Worm (Caenorhabditis elegans) whole organism, L1 larva: Measurements from ENCODE around the gene mpk-1.

Source experiments
- Y116A8C.19 ChIP-seq: sonication (generic microtip); optimal IDR thresholded peaks from 2 replicates; lab custom pipeline; 2016; ENCODE audit warnings: missing compliant biosample characterization, missing genetic modification characterization, borderline replicate concordance
- aha-1 ChIP-seq: fragments of 150-350 bp; optimal IDR thresholded peaks from 2 replicates; lab custom pipeline; 2014; ENCODE audit warnings: missing biosample characterization, missing genetic modification characterization
- alr-1 ChIP-seq: fragments of 200-800 bp; sonication (Bioruptor generic); optimal IDR thresholded peaks from 2 replicates; lab custom pipeline; 2018; ENCODE audit warnings: borderline replicate concordance, mild to moderate bottlenecking, missing genetic modification characterization, missing compliant biosample characterization
- blmp-1 ChIP-seq: fragments of 150-350 bp; optimal IDR thresholded peaks from 2 replicates; lab custom pipeline; 2014; ENCODE audit warnings: missing biosample characterization, missing genetic modification characterization
- ceh-82 ChIP-seq, 3 experiments: fragments of 150-350 bp in 1 of 3; sonication (generic microtip) in 2 of 3; optimal IDR thresholded peaks; 2 replicates each; lab custom pipeline; 2014 to 2017; ENCODE audit warnings: missing biosample characterization in 3 of 3, missing genetic modification characterization in 3 of 3
- ceh-90 ChIP-seq: sonication (generic microtip); optimal IDR thresholded peaks from 2 replicates; lab custom pipeline; 2016; ENCODE audit warnings: missing genetic modification characterization, missing compliant biosample characterization
- ces-1 ChIP-seq: fragments of 150-350 bp; optimal IDR thresholded peaks from 2 replicates; lab custom pipeline; 2014; ENCODE audit warnings: missing biosample characterization, missing genetic modification reagents, missing genetic modification characterization
- dpl-1 ChIP-seq, 3 experiments: fragments of 150-350 bp in 2 of 3; sonication (generic microtip) in 1 of 3; optimal IDR thresholded peaks; 2 replicates each; lab custom pipeline; 2014 to 2017; ENCODE audit warnings: missing biosample characterization in 3 of 3, missing genetic modification characterization in 3 of 3, missing genetic modification reagents in 3 of 3
- dsc-1 ChIP-seq: sonication (generic microtip); optimal IDR thresholded peaks from 2 replicates; lab custom pipeline; 2016; ENCODE audit warnings: mild to moderate bottlenecking, missing genetic modification characterization, missing compliant biosample characterization
- efl-1 ChIP-seq, 4 experiments: fragments of 150-350 bp; optimal IDR thresholded peaks in 3 of 4; peaks in 1 of 4; 1 replicate in 1 of 4; 2 replicates in 3 of 4; lab custom pipeline; 2014; ENCODE audit warnings: missing biosample characterization in 2 of 4, missing genetic modification characterization in 2 of 4, missing genetic modification reagents in 2 of 4
- egl-27 ChIP-seq, 2 experiments: fragments of 150-350 bp in 1 of 2; sonication (generic microtip); optimal IDR thresholded peaks; 3 replicates each; lab custom pipeline; 2017 to 2018; ENCODE audit warnings: missing biosample characterization in 2 of 2, missing genetic modification characterization in 2 of 2, missing genetic modification reagents in 2 of 2
- ets-5 ChIP-seq: fragments of 200-800 bp; sonication (Bioruptor generic); IDR thresholded peaks from 2 replicates; pipeline ENCODE4 v1.3.6; 2022; ENCODE audit warnings: missing genetic modification characterization, missing compliant biosample characterization
- fkh-4 ChIP-seq: sonication (generic microtip); optimal IDR thresholded peaks from 2 replicates; lab custom pipeline; 2016; ENCODE audit warnings: missing compliant biosample characterization, missing genetic modification characterization, borderline replicate concordance
- fkh-8 ChIP-seq: sonication (generic microtip); optimal IDR thresholded peaks from 2 replicates; lab custom pipeline; 2016; ENCODE audit warnings: mild to moderate bottlenecking, missing genetic modification characterization, missing compliant biosample characterization
- fos-1 ChIP-seq: fragments of 150-350 bp; optimal IDR thresholded peaks from 2 replicates; lab custom pipeline; 2014; ENCODE audit warnings: missing biosample characterization, missing genetic modification characterization
- grh-1 ChIP-seq: fragments of 200-800 bp; sonication (Bioruptor generic); IDR thresholded peaks from 2 replicates; pipeline ENCODE4 v1.3.6; 2022; ENCODE audit warnings: missing genetic modification reagents, missing genetic modification characterization, missing compliant biosample characterization
- hpl-2 ChIP-seq: fragments of 150-350 bp; optimal IDR thresholded peaks from 2 replicates; lab custom pipeline; 2014; ENCODE audit warnings: missing biosample characterization, missing genetic modification reagents, missing genetic modification characterization
- lin-13 ChIP-seq: fragments of 150-350 bp; optimal IDR thresholded peaks from 2 replicates; lab custom pipeline; 2014; ENCODE audit warnings: missing biosample characterization, missing genetic modification reagents, missing genetic modification characterization
- lin-15B ChIP-seq: fragments of 150-350 bp; sonication (generic microtip); optimal IDR thresholded peaks from 3 replicates; lab custom pipeline; 2014; ENCODE audit warnings: missing biosample characterization, missing genetic modification characterization
- lin-35 ChIP-seq, 2 experiments: fragments of 150-350 bp; optimal IDR thresholded peaks; 2 replicates each; lab custom pipeline; 2014; ENCODE audit warnings: missing biosample characterization in 2 of 2, missing genetic modification characterization in 2 of 2, missing genetic modification reagents in 2 of 2
- lir-3 ChIP-seq: sonication (generic microtip); optimal IDR thresholded peaks from 2 replicates; lab custom pipeline; 2016; ENCODE audit warnings: mild to moderate bottlenecking, missing genetic modification characterization, moderate library complexity, missing compliant biosample characterization; ENCODE audit not compliant: poor library complexity
- lsy-2 ChIP-seq, 2 experiments: fragments of 150-350 bp; optimal IDR thresholded peaks; 2 replicates each; lab custom pipeline; 2014; ENCODE audit warnings: missing biosample characterization in 2 of 2, missing genetic modification characterization in 2 of 2
- mef-2 ChIP-seq: fragments of 150-350 bp; optimal IDR thresholded peaks from 2 replicates; lab custom pipeline; 2014; ENCODE audit warnings: missing biosample characterization, missing genetic modification characterization
- mep-1 ChIP-seq: fragments of 150-350 bp; optimal IDR thresholded peaks from 2 replicates; lab custom pipeline; 2014; ENCODE audit warnings: missing biosample characterization, missing genetic modification characterization
- nhr-12 ChIP-seq: sonication (generic microtip); optimal IDR thresholded peaks from 2 replicates; lab custom pipeline; 2017; ENCODE audit warnings: missing biosample characterization, missing genetic modification characterization
- nhr-19 ChIP-seq: fragments of 200-800 bp; sonication (Bioruptor generic); conservative IDR thresholded peaks from 2 replicates; pipeline ENCODE4 v1.3.6; 2022; ENCODE audit warnings: missing genetic modification characterization, missing compliant biosample characterization
- nhr-20 ChIP-seq: sonication (generic microtip); optimal IDR thresholded peaks from 2 replicates; lab custom pipeline; 2016; ENCODE audit warnings: mild to moderate bottlenecking, missing genetic modification characterization, missing compliant biosample characterization
- nhr-237 ChIP-seq: fragments of 150-350 bp; optimal IDR thresholded peaks from 2 replicates; lab custom pipeline; 2014; ENCODE audit warnings: missing biosample characterization, missing genetic modification characterization
- nhr-71 ChIP-seq: sonication (generic microtip); optimal IDR thresholded peaks from 2 replicates; lab custom pipeline; 2016; ENCODE audit warnings: mild to moderate bottlenecking, missing genetic modification characterization, moderate library complexity, missing compliant biosample characterization
- nhr-77 ChIP-seq: fragments of 150-350 bp; optimal IDR thresholded peaks from 2 replicates; lab custom pipeline; 2014; ENCODE audit warnings: missing biosample characterization, missing genetic modification characterization
- nhr-90 ChIP-seq: sonication (generic microtip); optimal IDR thresholded peaks from 2 replicates; lab custom pipeline; 2016; ENCODE audit warnings: mild to moderate bottlenecking, missing genetic modification characterization, missing compliant biosample characterization; ENCODE audit not compliant: poor library complexity
- pax-3 ChIP-seq: fragments of 200-800 bp; sonication (Bioruptor generic); optimal IDR thresholded peaks from 2 replicates; lab custom pipeline; 2018; ENCODE audit warnings: mild to moderate bottlenecking, missing genetic modification characterization, moderate library complexity, missing compliant biosample characterization
- skn-1 ChIP-seq: fragments of 150-350 bp; optimal IDR thresholded peaks from 2 replicates; lab custom pipeline; 2014; ENCODE audit warnings: missing biosample characterization, missing genetic modification characterization
- sox-4 ChIP-seq: sonication (generic microtip); optimal IDR thresholded peaks from 2 replicates; lab custom pipeline; 2016; ENCODE audit warnings: missing genetic modification characterization, missing compliant biosample characterization
- sptf-1 ChIP-seq: fragments of 150-350 bp; optimal IDR thresholded peaks from 2 replicates; lab custom pipeline; 2014; ENCODE audit warnings: missing biosample characterization, missing genetic modification characterization
- swsn-7 ChIP-seq: sonication (generic microtip); optimal IDR thresholded peaks from 2 replicates; lab custom pipeline; 2016; ENCODE audit warnings: missing genetic modification characterization, missing compliant biosample characterization
- tlp-1 ChIP-seq: fragments of 150-350 bp; optimal IDR thresholded peaks from 2 replicates; lab custom pipeline; 2014; ENCODE audit warnings: missing biosample characterization, missing genetic modification characterization
- unc-130 ChIP-seq: fragments of 150-350 bp; optimal IDR thresholded peaks from 2 replicates; lab custom pipeline; 2017; ENCODE audit warnings: missing biosample characterization, missing genetic modification characterization, inconsistent platforms
- unc-30 ChIP-seq: sonication (generic microtip); optimal IDR thresholded peaks from 2 replicates; lab custom pipeline; 2017; ENCODE audit warnings: missing biosample characterization, missing genetic modification characterization
- unc-86 ChIP-seq: sonication (generic microtip); optimal IDR thresholded peaks from 2 replicates; lab custom pipeline; 2016; ENCODE audit warnings: missing genetic modification characterization, missing compliant biosample characterization
- unc-98 ChIP-seq: fragments of 200-800 bp; sonication (Bioruptor generic); IDR thresholded peaks from 2 replicates; pipeline ENCODE4 v1.3.6; 2022; ENCODE audit warnings: missing genetic modification characterization, missing compliant biosample characterization
- xbp-1 ChIP-seq: sonication (generic microtip); optimal IDR thresholded peaks from 2 replicates; lab custom pipeline; 2016; ENCODE audit warnings: missing genetic modification characterization, missing compliant biosample characterization
- zag-1 ChIP-seq: fragments of 150-350 bp; optimal IDR thresholded peaks from 2 replicates; lab custom pipeline; 2014; ENCODE audit warnings: missing biosample characterization, missing genetic modification characterization
- zip-4 ChIP-seq: fragments of 200-800 bp; sonication (Bioruptor generic); optimal IDR thresholded peaks from 2 replicates; lab custom pipeline; 2018; ENCODE audit warnings: mild to moderate bottlenecking, missing genetic modification characterization, moderate library complexity, missing compliant biosample characterization
- ztf-4 ChIP-seq: fragments of 150-350 bp; optimal IDR thresholded peaks from 2 replicates; lab custom pipeline; 2014; ENCODE audit warnings: missing biosample characterization, missing genetic modification characterization

Gene mpk-1

ce11 chrIII:4208210-4208609, 19.7 kb downstream of the mpk-1 start:
- peak; percentile 29 for TF ChIP-seq blmp-1 (tag; lab: Kevin White, UChicago)
- no peak for TF ChIP-seq dpl-1 (GFP tag; optimal IDR thresholded peaks at IDR 0.05; lab: Kevin White, UChicago)

- TF ChIP-seq lsy-2 (tag; optimal IDR thresholded peaks at IDR 0.05; lab: Kevin White, UChicago) (peak in 1 of 2 experiments; percentile 63), fkh-8 (tag; lab: Kevin White, UChicago) (no peak), ztf-4 (no peak), nhr-77 (tag; lab: Kevin White, UChicago) (no peak), blmp-1 (tag; lab: Kevin White, UChicago) (peak; percentile 28), sox-4 (no peak), aha-1 (tag; lab: Kevin White, UChicago) (no peak), nhr-20 (no peak), mef-2 (tag; lab: Kevin White, UChicago) (no peak), nhr-90 (no peak), Y116A8C.19 (no peak)
- TF ChIP-seq, all 84 proteins: peak for 2
Measured at ce11 chrIII:4205751-4206327, 22.1 kb downstream of the mpk-1 start, which contains the start of gene R74.8. R74.8 (plus strand) TSS chrIII:4206277.

- TF ChIP-seq lir-3 (tag; lab: Kevin White, UChicago) (no peak), unc-86 (no peak), unc-30 (tag; lab: Kevin White, UChicago) (no peak), aha-1 (tag; lab: Kevin White, UChicago) (no peak)
- TF ChIP-seq, all 84 proteins: peak for 0
Measured at ce11 chrIII:4204964-4205363, 22.9 kb downstream of the mpk-1 start.

ce11 chrIII:4204072-4204471, 23.8 kb downstream of the mpk-1 start, which contains the start of the genes pelo-1 and R74.7:
pelo-1 (minus strand) TSS chrIII:4204222.
R74.7 (plus strand) TSS chrIII:4204429.
- TF ChIP-seq unc-98 (no peak), nhr-237 (tag; lab: Kevin White, UChicago) (no peak), blmp-1 (tag; lab: Kevin White, UChicago) (peak; percentile 29), dsc-1 (tag; lab: Kevin White, UChicago) (no peak), nhr-19 (GFP tag; lab: Robert Waterston, UW) (no peak), ceh-90 (tag; lab: Kevin White, UChicago) (no peak), grh-1 (GFP tag; lab: Robert Waterston, UW) (no peak), tlp-1 (tag; lab: Kevin White, UChicago) (no peak), lin-15B (peak; percentile 21), swsn-7 (peak; percentile 2), fkh-8 (tag; lab: Kevin White, UChicago) (peak; percentile 36), nhr-12 (tag; lab: Kevin White, UChicago) (no peak), sptf-1 (tag; lab: Kevin White, UChicago) (no peak), lin-35 (GFP tag; optimal IDR thresholded peaks at IDR 0.05; lab: Kevin White, UChicago) (peak in 1 of 2 experiments; percentile 47), fos-1 (tag; lab: Kevin White, UChicago) (no peak), lsy-2 (tag; optimal IDR thresholded peaks at IDR 0.05; lab: Kevin White, UChicago) (peak in 1 of 2 experiments; percentile 66), nhr-77 (tag; lab: Kevin White, UChicago) (no peak), sox-4 (no peak), lin-13 (no peak), hpl-2 (GFP tag; lab: Kevin White, UChicago) (no peak), skn-1 (peak; percentile 79), ces-1 (no peak), fkh-4 (no peak), pax-3 (tag; lab: Kevin White, UChicago) (no peak), unc-130 (no peak), alr-1 (no peak), ceh-82 (tag; optimal IDR thresholded peaks at IDR 0.05; lab: Kevin White, UChicago) (peak in 2 of 3 experiments; percentile 11 to 38), efl-1 (optimal IDR thresholded peaks at IDR 0.05; lab: Kevin White, UChicago) (peak; percentile 19 to 33), efl-1 (GFP tag; optimal IDR thresholded peaks at IDR 0.05 in 1 of 2; lab: Kevin White, UChicago) (peak in 1 of 2 experiments; percentile 25), zag-1 (tag; lab: Kevin White, UChicago) (no peak), nhr-20 (peak; percentile 1), nhr-71 (tag; lab: Kevin White, UChicago) (peak; percentile 41), egl-27 (tag; optimal IDR thresholded peaks at IDR 0.05; lab: Kevin White, UChicago) (no peak), mep-1 (tag; lab: Kevin White, UChicago) (peak; percentile 36), Y116A8C.19 (no peak), zip-4 (GFP tag; lab: Kevin White, UChicago) (peak; percentile 82), xbp-1 (no peak), ets-5 (GFP tag; lab: Robert Waterston, UW) (no peak), mef-2 (tag; lab: Kevin White, UChicago) (no peak)
